Fruit fly (Drosophila melanogaster): ENCODE data around the gene CG43074.

The CG43074 gene

dm6 chr3L:3517894-3518293 lies 33.4 kb upstream of the CG43074 start (continued):
- TF ChIP-seq trh (GFP tag; optimal IDR thresholded peaks at IDR 0.05) (peak; percentile 52), CG9876 (GFP tag; optimal IDR thresholded peaks at IDR 0.05) (peak; percentile 81), ind (GFP tag; optimal IDR thresholded peaks at IDR 0.05) (peak; percentile 93), CG4404 (GFP tag; IDR thresholded peaks at IDR 0.05) (peak; percentile 87), Hr3 (GFP tag; optimal IDR thresholded peaks at IDR 0.05) (peak; percentile 89), Aef1 (GFP tag; IDR thresholded peaks at IDR 0.05) (peak; percentile 96), ttk (GFP tag; IDR thresholded peaks at IDR 0.05) (peak; percentile 92), Stat92E (GFP tag; optimal IDR thresholded peaks at IDR 0.05) (peak in 1 of 3 experiments; percentile 1), Vsx1 (GFP tag; optimal IDR thresholded peaks at IDR 0.05) (peak; percentile 65), D (optimal IDR thresholded peaks at IDR 0.05) (no peak), D (GFP tag; optimal IDR thresholded peaks at IDR 0.05) (peak; percentile 80), CG10462 (GFP tag; optimal IDR thresholded peaks at IDR 0.05) (peak; percentile 73), CG9437 (GFP tag; optimal IDR thresholded peaks at IDR 0.05) (peak; percentile 77), Dref (GFP tag; IDR thresholded peaks at IDR 0.05) (no peak; the same call in 1 of the 2 replicates), Nf-YA (GFP tag; IDR thresholded peaks at IDR 0.05) (peak; percentile 94), CG8089 (GFP tag; optimal IDR thresholded peaks at IDR 0.05) (peak; percentile 78), onecut (GFP tag; IDR thresholded peaks at IDR 0.05) (peak; percentile 92), CG13624 (GFP tag; optimal IDR thresholded peaks at IDR 0.05) (peak; percentile 91), ftz-f1 (GFP tag; optimal IDR thresholded peaks at IDR 0.05) (peak; percentile 71), sd (tag; optimal IDR thresholded peaks at IDR 0.05) (peak; percentile 81), Chrac-16 (GFP tag; optimal IDR thresholded peaks at IDR 0.05) (peak; percentile 84), CG3726 (GFP tag; IDR thresholded peaks at IDR 0.05) (peak; percentile 89), CG18764 (GFP tag; optimal IDR thresholded peaks at IDR 0.05) (peak; percentile 82), nau (GFP tag; optimal IDR thresholded peaks at IDR 0.05) (peak; percentile 83), Abd-B (GFP tag; optimal IDR thresholded peaks at IDR 0.05) (peak; percentile 90), CG12071 (GFP tag; optimal IDR thresholded peaks at IDR 0.05) (peak; percentile 86), CG17612 (GFP tag; IDR thresholded peaks at IDR 0.05) (peak; percentile 64; the same call in 1 of the 2 replicates), wdn (GFP tag; IDR thresholded peaks at IDR 0.05) (peak; percentile 90), CG12659 (GFP tag; optimal IDR thresholded peaks at IDR 0.05) (peak; percentile 90), CG12391 (tag; optimal IDR thresholded peaks at IDR 0.05) (peak; percentile 85), Bdp1 (GFP tag; optimal IDR thresholded peaks at IDR 0.05) (peak; percentile 64), prd (optimal IDR thresholded peaks at IDR 0.05) (no peak), prd (GFP tag; IDR thresholded peaks at IDR 0.05) (peak; percentile 88), Opbp (GFP tag; IDR thresholded peaks at IDR 0.05; ENCODE audit: partially characterized antibody) (no peak), Myb (GFP tag; optimal IDR thresholded peaks at IDR 0.05) (peak; percentile 72), CG5245 (GFP tag; optimal IDR thresholded peaks at IDR 0.05) (peak; percentile 87), CG3847 (GFP tag; IDR thresholded peaks at IDR 0.05) (peak; percentile 96), ara (GFP tag; IDR thresholded peaks at IDR 0.05) (peak; percentile 92), sc (optimal IDR thresholded peaks at IDR 0.05) (no peak), sc (GFP tag; optimal IDR thresholded peaks at IDR 0.05) (peak; percentile 70), klu (GFP tag; IDR thresholded peaks at IDR 0.05) (peak; percentile 86), pnt (GFP tag; optimal IDR thresholded peaks at IDR 0.05) (peak; percentile 92), MESR4 (GFP tag; optimal IDR thresholded peaks at IDR 0.05) (peak; percentile 16), sqz (GFP tag; optimal IDR thresholded peaks at IDR 0.05) (peak; percentile 30), CG15073 (GFP tag; optimal IDR thresholded peaks at IDR 0.05) (peak; percentile 55), CG8359 (GFP tag; optimal IDR thresholded peaks at IDR 0.05; ENCODE audit: borderline replicate concordance) (peak; percentile 44), dmrt99B (tag; optimal IDR thresholded peaks at IDR 0.05) (peak; percentile 83), CG7987 (GFP tag; optimal IDR thresholded peaks at IDR 0.05) (peak; percentile 68), Med (GFP tag) (peak; percentile 99), CG7357 (GFP tag; IDR thresholded peaks at IDR 0.05) (peak; percentile 82), Drgx (GFP tag; IDR thresholded peaks at IDR 0.05) (peak; percentile 94), Pdp1 (GFP tag; optimal IDR thresholded peaks at IDR 0.05) (peak; percentile 84 to 90)
